Fruit fly (Drosophila melanogaster): ENCODE data around the gene CG4887.

CG4887 gene

dm6 chr2L:1207432-1207831 lies 34.6 kb downstream of the CG4887 start (continued):
- TF ChIP-seq CG16813 (GFP tag; IDR thresholded peaks at IDR 0.05; ENCODE audit: partially characterized antibody) (no peak), CG1602 (GFP tag; optimal IDR thresholded peaks at IDR 0.05) (peak; percentile 13), Nf-YA (GFP tag; IDR thresholded peaks at IDR 0.05) (peak; percentile 61), crol (GFP tag; IDR thresholded peaks at IDR 0.05) (no peak), Awh (GFP tag; IDR thresholded peaks at IDR 0.05) (0 out of 2 replicates have a peak, but pooled peaks have one; percentile 56), CoRest (tag; optimal IDR thresholded peaks at IDR 0.05) (peak; percentile 36), CG17912 (GFP tag; optimal IDR thresholded peaks at IDR 0.05) (no peak), Ets65A (GFP tag) (peak; percentile 82), CG42726 (GFP tag; IDR thresholded peaks at IDR 0.05; ENCODE audit: partially characterized antibody) (no peak), Mes4 (GFP tag; optimal IDR thresholded peaks at IDR 0.05) (no peak), gcm (GFP tag; optimal IDR thresholded peaks at IDR 0.05) (peak; percentile 29), CG33557 (GFP tag; optimal IDR thresholded peaks at IDR 0.05) (no peak), hkb (optimal IDR thresholded peaks at IDR 0.05) (no peak), hkb (GFP tag; IDR thresholded peaks at IDR 0.05) (peak; percentile 75), YL-1 (GFP tag; optimal IDR thresholded peaks at IDR 0.05) (no peak), CG2116 (GFP tag; optimal IDR thresholded peaks at IDR 0.05) (no peak), CG14050 (GFP tag; IDR thresholded peaks at IDR 0.05) (peak; percentile 58; the same call in 2 of the 3 replicates), ato (GFP tag; IDR thresholded peaks at IDR 0.05; ENCODE audit: partially characterized antibody) (no peak), h (optimal IDR thresholded peaks at IDR 0.05) (no peak), CG6272 (GFP tag; IDR thresholded peaks at IDR 0.05) (peak; percentile 28; the same call in 1 of the 2 replicates), ash1 (GFP tag; optimal IDR thresholded peaks at IDR 0.05) (no peak), CG4617 (GFP tag; optimal IDR thresholded peaks at IDR 0.05; ENCODE audit: borderline replicate concordance) (no peak), CG9727 (GFP tag; optimal IDR thresholded peaks at IDR 0.05) (no peak), CG12219 (GFP tag; optimal IDR thresholded peaks at IDR 0.05) (peak; percentile 31), GATAe (GFP tag; conservative IDR thresholded peaks at IDR 0.05) (no peak), bbx (GFP tag; IDR thresholded peaks at IDR 0.05; ENCODE audit: partially characterized antibody) (no peak), odd (GFP tag; optimal IDR thresholded peaks at IDR 0.05) (peak; percentile 24), sug (tag; optimal IDR thresholded peaks at IDR 0.05) (peak; percentile 36), Chrac-16 (GFP tag; optimal IDR thresholded peaks at IDR 0.05) (no peak), CG6689 (GFP tag; IDR thresholded peaks at IDR 0.05) (peak; percentile 33), tin (GFP tag; optimal IDR thresholded peaks at IDR 0.05) (no peak), CHES-1-like (GFP tag; optimal IDR thresholded peaks at IDR 0.05) (peak; percentile 7), HLH3B (GFP tag; IDR thresholded peaks at IDR 0.05) (peak; percentile 69), Scr (GFP tag; IDR thresholded peaks at IDR 0.05; ENCODE audit: partially characterized antibody) (no peak), tup (GFP tag; optimal IDR thresholded peaks at IDR 0.05) (no peak), lbe (GFP tag; optimal IDR thresholded peaks at IDR 0.05) (no peak), HmgD (GFP tag; optimal IDR thresholded peaks at IDR 0.05) (no peak), Fer3 (tag; optimal IDR thresholded peaks at IDR 0.05) (peak; percentile 47), aop (GFP tag; IDR thresholded peaks at IDR 0.05) (no peak), emc (GFP tag; optimal IDR thresholded peaks at IDR 0.05) (no peak), Sry-β (GFP tag; optimal IDR thresholded peaks at IDR 0.05) (no peak), Dbx (GFP tag; IDR thresholded peaks at IDR 0.05) (peak; percentile 71), CG8281 (tag; optimal IDR thresholded peaks at IDR 0.05) (no peak), CG5245 (GFP tag; optimal IDR thresholded peaks at IDR 0.05) (no peak), Doc3 (GFP tag; IDR thresholded peaks at IDR 0.05; ENCODE audit: partially characterized antibody) (no peak), repo (GFP tag; optimal IDR thresholded peaks at IDR 0.05) (no peak), trem (tag; optimal IDR thresholded peaks at IDR 0.05) (no peak), Oli (tag; optimal IDR thresholded peaks at IDR 0.05) (peak; percentile 42), CG15696 (tag; optimal IDR thresholded peaks at IDR 0.05) (no peak), Camta (GFP tag; optimal IDR thresholded peaks at IDR 0.05) (no peak), ro (GFP tag; IDR thresholded peaks at IDR 0.05) (no peak), CG3163 (GFP tag; optimal IDR thresholded peaks at IDR 0.05) (no peak)
